Worm (Caenorhabditis elegans) whole organism, late embryonic: ENCODE results near the gene tsct-1.

Source experiments
- ahr-1 ChIP-seq: sonication (generic microtip); optimal IDR thresholded peaks from 2 replicates; lab custom pipeline; 2016; ENCODE audit warnings: missing genetic modification characterization, missing compliant biosample characterization
- ama-1 ChIP-seq: fragments of 150-350 bp; optimal IDR thresholded peaks from 2 replicates; lab custom pipeline; 2014
- ceh-19 ChIP-seq: fragments of 200-800 bp; sonication (Bioruptor generic); optimal IDR thresholded peaks from 2 replicates; lab custom pipeline; 2018; ENCODE audit warnings: mild to moderate bottlenecking, missing genetic modification characterization, missing compliant biosample characterization
- ceh-45 ChIP-seq: fragments of 200-800 bp; sonication (Bioruptor generic); IDR thresholded peaks from 2 replicates; pipeline ENCODE4 v1.3.6; 2022; ENCODE audit warnings: missing genetic modification reagents, missing genetic modification characterization, missing compliant biosample characterization
- odd-2 ChIP-seq: sonication (generic microtip); optimal IDR thresholded peaks from 2 replicates; lab custom pipeline; 2017; ENCODE audit warnings: antibody characterized with exemption, mild to moderate bottlenecking, missing genetic modification characterization, missing compliant biosample characterization
- pha-4 ChIP-seq: fragments of 150-350 bp; optimal IDR thresholded peaks from 2 replicates; lab custom pipeline; 2018; ENCODE audit warnings: missing biosample characterization, missing genetic modification reagents, missing genetic modification characterization
- tbx-7 ChIP-seq: sonication (generic microtip); optimal IDR thresholded peaks from 2 replicates; lab custom pipeline; 2016; ENCODE audit warnings: missing genotype, missing genetic modification characterization, missing compliant biosample characterization

DNA sequence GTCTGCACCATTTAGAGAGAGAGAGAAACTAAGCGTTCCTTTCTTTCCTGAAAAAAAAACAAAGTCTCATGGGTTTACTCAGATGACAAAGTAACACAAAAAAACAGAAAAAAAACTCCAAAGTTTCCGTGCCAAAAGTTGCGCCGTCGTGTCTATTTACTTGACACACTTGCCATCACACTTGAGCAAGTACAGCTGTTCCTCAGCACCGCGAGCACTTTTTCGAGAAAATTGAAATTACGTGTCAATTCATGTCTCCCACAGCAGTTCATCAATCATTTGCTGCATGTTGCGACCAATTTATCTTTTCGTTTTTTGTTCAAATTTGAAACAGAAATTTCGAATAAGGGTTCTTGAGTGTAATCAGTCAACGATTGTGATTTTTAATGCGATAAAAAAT is 2.6 kb downstream of the tsct-1 start:
- TF ChIP-seq ceh-19 (GFP tag; lab: Kevin White, UChicago) = no peak
- no peak for TF ChIP-seq ahr-1 (tag; lab: Kevin White, UChicago)
- no peak for TF ChIP-seq ama-1 (lab: Kevin White, UChicago)
- TF ChIP-seq ceh-45 = no peak
- no peak for TF ChIP-seq pha-4 (tag; lab: Kevin White, UChicago)
- no peak for TF ChIP-seq odd-2 (tag; lab: Kevin White, UChicago)
- no peak for TF ChIP-seq tbx-7
